Worm (Caenorhabditis elegans): Measurements from ENCODE around the gene Y116A8C.3.
"Not testable (repeated sequence)": the region's sequence is repeated elsewhere in the genome, so short reads cannot be mapped to it uniquely, and the experiment has no call there.

Gene Y116A8C.3

DNA sequence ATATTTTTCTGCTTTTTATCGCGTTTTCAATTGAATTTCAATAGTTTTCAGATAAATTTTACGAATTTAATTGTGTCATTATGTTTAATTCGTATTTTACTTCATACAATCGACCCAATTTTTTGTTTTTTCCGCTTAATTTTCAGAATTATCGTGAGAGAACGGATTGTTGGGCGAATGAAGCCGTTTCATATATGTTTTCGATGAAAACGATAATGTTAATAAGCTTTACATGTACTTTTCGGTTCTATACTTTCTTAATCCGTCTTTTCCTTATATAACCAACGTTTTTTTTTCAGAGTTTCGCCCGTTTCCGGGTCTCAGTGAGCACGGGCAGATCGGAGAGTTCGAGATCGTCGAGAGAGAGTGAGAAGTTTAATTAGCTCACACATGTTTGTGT lies 20.6 kb upstream of the Y116A8C.3 start, which contains the start of gene T06A10.2:
T06A10.2 (plus strand) TSS at position 301 of the 400 bp plus-strand sequence.
- not testable (repeated sequence) for TF ChIP-seq sptf-2 (GFP tag; optimal IDR thresholded peaks at IDR 0.05); ceh-58 (GFP tag; IDR thresholded peaks at IDR 0.05); Y53F4B.3 (GFP tag; IDR thresholded peaks at IDR 0.05)

- TF ChIP-seq efl-1 (GFP tag; optimal IDR thresholded peaks at IDR 0.05) (no peak), nhr-179 (tag; optimal IDR thresholded peaks at IDR 0.05) (no peak), madf-10 (tag; optimal IDR thresholded peaks at IDR 0.05) (no peak), madf-6 (GFP tag; IDR thresholded peaks at IDR 0.05) (no peak), ztf-28 (GFP tag; IDR thresholded peaks at IDR 0.05) (no peak), K12H6.12 (tag; optimal IDR thresholded peaks at IDR 0.05) (no peak), Y53G8AR.9 (GFP tag; conservative IDR thresholded peaks at IDR 0.05) (no peak), bed-2 (GFP tag; IDR thresholded peaks at IDR 0.05) (no peak), snpc-3.4 (tag; optimal IDR thresholded peaks at IDR 0.05) (no peak), lsl-1 (GFP tag; optimal IDR thresholded peaks at IDR 0.05) (no peak), ZK185.1 (tag; optimal IDR thresholded peaks at IDR 0.05; ENCODE audit: poor library complexity, severe bottlenecking) (no peak), let-526 (GFP tag; IDR thresholded peaks at IDR 0.05) (no peak), Y67H2A.10 (GFP tag; conservative IDR thresholded peaks at IDR 0.05) (no peak), ceh-79 (tag; optimal IDR thresholded peaks at IDR 0.05) (no peak), lin-26 (GFP tag; IDR thresholded peaks at IDR 0.05) (no peak), F49E8.2 (tag; optimal IDR thresholded peaks at IDR 0.05; ENCODE audit: insufficient read depth) (no peak)
These were observed 17.6 kb upstream of the Y116A8C.3 start for ce11 chrIV:16898205-16898604.

ce11 chrIV:16910831-16911230 lies 5.0 kb upstream of the Y116A8C.3 start:
- peak; percentile 93 for TF ChIP-seq hsf-1 (GFP tag; IDR thresholded peaks at IDR 0.05)

DNA sequence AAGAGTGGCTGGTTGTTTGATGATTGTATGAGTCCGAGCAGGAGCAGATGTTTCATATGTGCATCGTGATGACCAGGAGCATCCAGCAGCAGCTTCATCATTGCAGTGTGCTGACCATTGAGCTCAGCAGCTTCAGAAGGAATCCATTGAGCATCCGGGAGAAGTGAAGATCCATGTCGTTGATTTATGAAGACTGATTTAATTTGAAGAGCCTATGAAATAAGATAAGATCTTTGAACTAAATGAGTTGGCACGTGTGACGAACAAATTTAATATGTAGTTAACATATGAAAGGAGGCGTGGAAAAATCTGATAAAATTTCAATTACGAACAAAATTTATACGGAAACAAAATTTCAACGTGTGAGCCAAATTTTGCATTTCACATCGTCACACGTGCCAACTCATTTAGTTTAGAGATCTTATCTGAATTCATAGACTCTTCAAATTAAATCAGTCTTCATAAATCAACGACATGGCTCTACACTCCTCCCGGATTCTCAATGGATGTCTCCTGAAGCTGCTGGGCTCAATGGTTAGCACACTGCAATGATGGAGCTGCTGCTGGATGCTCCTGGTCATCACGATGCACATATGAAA lies 2.1 kb downstream of the Y116A8C.3 start, which contains the start of the genes Y116A8C.469 and Y116A8C.468:
Y116A8C.469 (minus strand) TSS at position 101 of the 599 bp plus-strand sequence.
Y116A8C.468 (plus strand) TSS at position 549 of the 599 bp plus-strand sequence.
- TF ChIP-seq lin-26 (GFP tag; IDR thresholded peaks at IDR 0.05): no peak
- TF ChIP-seq attf-6 (GFP tag; IDR thresholded peaks at IDR 0.05): no peak
- TF ChIP-seq nfya-1 (tag; optimal IDR thresholded peaks at IDR 0.05; ENCODE audit: borderline replicate concordance, insufficient read depth): no peak
- TF ChIP-seq zim-3 (tag; optimal IDR thresholded peaks at IDR 0.05): no peak
- no peak for TF ChIP-seq Y53F4B.3 (GFP tag; IDR thresholded peaks at IDR 0.05)
- no peak for TF ChIP-seq F37B4.10 (GFP tag; IDR thresholded peaks at IDR 0.05)
- no peak for TF ChIP-seq xnd-1 (tag; optimal IDR thresholded peaks at IDR 0.05)
- TF ChIP-seq mel-28 (tag; optimal IDR thresholded peaks at IDR 0.05; ENCODE audit: borderline replicate concordance): no peak
- TF ChIP-seq rpc-1 (optimal IDR thresholded peaks at IDR 0.05): no peak
- no peak for TF ChIP-seq rpc-1 (tag; optimal IDR thresholded peaks at IDR 0.05)
- TF ChIP-seq hmg-20 (GFP tag; IDR thresholded peaks at IDR 0.05): no peak
- no peak for TF ChIP-seq unc-130 (GFP tag; optimal IDR thresholded peaks at IDR 0.05)
- no peak for TF ChIP-seq egl-44 (GFP tag; IDR thresholded peaks at IDR 0.05)
- no peak for TF ChIP-seq hmg-1.2 (GFP tag; IDR thresholded peaks at IDR 0.05)
- no peak for TF ChIP-seq tbx-9 (tag; optimal IDR thresholded peaks at IDR 0.05; ENCODE audit: borderline replicate concordance)
- TF ChIP-seq F52B5.7 (tag; optimal IDR thresholded peaks at IDR 0.05): no peak
- no peak for TF ChIP-seq ceh-91 (GFP tag; IDR thresholded peaks at IDR 0.05)
- no peak for TF ChIP-seq mxl-1 (tag; optimal IDR thresholded peaks at IDR 0.05)

All from whole organism, young adult.